Fruit fly (Drosophila melanogaster): ENCODE data around the gene CG9932.
A peak's percentile ranks its signal among the peaks of the same experiment; 100 is the strongest.

CG9932 gene

dm6 chr2L:13049136-13049535, 10.8 kb downstream of the CG9932 start:
- no peak for TF ChIP-seq Myc (optimal IDR thresholded peaks at IDR 0.05)
- no peak for TF ChIP-seq pan (optimal IDR thresholded peaks at IDR 0.05)
- TF ChIP-seq dsf (GFP tag; optimal IDR thresholded peaks at IDR 0.05; ENCODE audit: borderline replicate concordance): no peak
- TF ChIP-seq sage (GFP tag; optimal IDR thresholded peaks at IDR 0.05): no peak
- no peak for TF ChIP-seq rgr (GFP tag; optimal IDR thresholded peaks at IDR 0.05)
- no peak for TF ChIP-seq brk (GFP tag; optimal IDR thresholded peaks at IDR 0.05)
- TF ChIP-seq CG9705 (GFP tag; optimal IDR thresholded peaks at IDR 0.05): no peak
- no peak for TF ChIP-seq jim (GFP tag; optimal IDR thresholded peaks at IDR 0.05)
- TF ChIP-seq GATAd (GFP tag; optimal IDR thresholded peaks at IDR 0.05): no peak
- peak; percentile 0 for TF ChIP-seq ey (GFP tag; optimal IDR thresholded peaks at IDR 0.05)
- TF ChIP-seq N (GFP tag; optimal IDR thresholded peaks at IDR 0.05): no peak
- no peak for TF ChIP-seq Hnf4 (GFP tag; optimal IDR thresholded peaks at IDR 0.05)
- no peak for TF ChIP-seq woc (GFP tag; optimal IDR thresholded peaks at IDR 0.05)
- TF ChIP-seq Jra (GFP tag; optimal IDR thresholded peaks at IDR 0.05): no peak
- TF ChIP-seq Dif (GFP tag; optimal IDR thresholded peaks at IDR 0.05; ENCODE audit: partially characterized antibody): no peak
- peak; percentile 35 for TF ChIP-seq HLH106 (tag; optimal IDR thresholded peaks at IDR 0.05)
- no peak for TF ChIP-seq Vsx2 (GFP tag; optimal IDR thresholded peaks at IDR 0.05; ENCODE audit: partially characterized antibody)
- no peak for TF ChIP-seq psq (GFP tag; optimal IDR thresholded peaks at IDR 0.05)
- TF ChIP-seq h (GFP tag; optimal IDR thresholded peaks at IDR 0.05): peak; percentile 36
- TF ChIP-seq foxo (GFP tag; optimal IDR thresholded peaks at IDR 0.05): peak in 1 of 2 experiments; percentile 11
- no peak for TF ChIP-seq CG32264 (GFP tag; optimal IDR thresholded peaks at IDR 0.05)
- TF ChIP-seq Dfd (GFP tag; optimal IDR thresholded peaks at IDR 0.05): no peak
- TF ChIP-seq Rel (GFP tag; optimal IDR thresholded peaks at IDR 0.05): no peak
- TF ChIP-seq Rel (tag; optimal IDR thresholded peaks at IDR 0.05): no peak
- TF ChIP-seq Sp1 (GFP tag; optimal IDR thresholded peaks at IDR 0.05): no peak
- TF ChIP-seq tai (GFP tag; optimal IDR thresholded peaks at IDR 0.05): no peak
- TF ChIP-seq lola (GFP tag; optimal IDR thresholded peaks at IDR 0.05): no peak
- TF ChIP-seq fru (GFP tag; optimal IDR thresholded peaks at IDR 0.05): no peak
- TF ChIP-seq Mio (GFP tag; optimal IDR thresholded peaks at IDR 0.05): no peak
- no peak for TF ChIP-seq dmrt93B (GFP tag; optimal IDR thresholded peaks at IDR 0.05)
- TF ChIP-seq br (GFP tag; optimal IDR thresholded peaks at IDR 0.05): no peak
- no peak for TF ChIP-seq Hr78 (GFP tag; optimal IDR thresholded peaks at IDR 0.05)

- TF ChIP-seq Rel (GFP tag; optimal IDR thresholded peaks at IDR 0.05) (no peak), Rel (tag; optimal IDR thresholded peaks at IDR 0.05) (peak; percentile 93), Vsx2 (GFP tag; optimal IDR thresholded peaks at IDR 0.05; ENCODE audit: partially characterized antibody) (no peak), CG9705 (GFP tag; optimal IDR thresholded peaks at IDR 0.05) (no peak), Hnf4 (GFP tag; optimal IDR thresholded peaks at IDR 0.05) (no peak)
Observed at dm6 chr2L:13045924-13046323, 14.0 kb downstream of the CG9932 start.

dm6 chr2L:13044135-13044534, 15.8 kb downstream of the CG9932 start:
- TF ChIP-seq Myc (optimal IDR thresholded peaks at IDR 0.05) (no peak), CG32264 (GFP tag; optimal IDR thresholded peaks at IDR 0.05) (no peak), Mio (GFP tag; optimal IDR thresholded peaks at IDR 0.05) (no peak), tai (GFP tag; optimal IDR thresholded peaks at IDR 0.05) (no peak), Dfd (GFP tag; optimal IDR thresholded peaks at IDR 0.05) (peak; percentile 39), fru (GFP tag; optimal IDR thresholded peaks at IDR 0.05) (no peak), jim (GFP tag; optimal IDR thresholded peaks at IDR 0.05) (no peak), Rel (GFP tag; optimal IDR thresholded peaks at IDR 0.05) (no peak), Rel (tag; optimal IDR thresholded peaks at IDR 0.05) (no peak), Vsx2 (GFP tag; optimal IDR thresholded peaks at IDR 0.05; ENCODE audit: partially characterized antibody) (peak; percentile 31), Sp1 (GFP tag; optimal IDR thresholded peaks at IDR 0.05) (no peak), CrebA (GFP tag; optimal IDR thresholded peaks at IDR 0.05; ENCODE audit: borderline replicate concordance) (no peak), Dif (GFP tag; optimal IDR thresholded peaks at IDR 0.05; ENCODE audit: partially characterized antibody) (peak; percentile 25), h (GFP tag; optimal IDR thresholded peaks at IDR 0.05) (no peak), OdsH (GFP tag; optimal IDR thresholded peaks at IDR 0.05) (no peak), Jra (GFP tag; optimal IDR thresholded peaks at IDR 0.05) (no peak)

- TF ChIP-seq Dif (GFP tag; optimal IDR thresholded peaks at IDR 0.05; ENCODE audit: partially characterized antibody) (no peak), Dfd (GFP tag; optimal IDR thresholded peaks at IDR 0.05) (peak; percentile 63)
Observed at dm6 chr2L:13042405-13042804, 17.5 kb downstream of the CG9932 start.
